Worm (Caenorhabditis elegans): ENCODE measurements around the gene chil-17.
A peak's percentile ranks its signal among the peaks of the same experiment; 100 is the strongest.

chil-17 gene

DNA sequence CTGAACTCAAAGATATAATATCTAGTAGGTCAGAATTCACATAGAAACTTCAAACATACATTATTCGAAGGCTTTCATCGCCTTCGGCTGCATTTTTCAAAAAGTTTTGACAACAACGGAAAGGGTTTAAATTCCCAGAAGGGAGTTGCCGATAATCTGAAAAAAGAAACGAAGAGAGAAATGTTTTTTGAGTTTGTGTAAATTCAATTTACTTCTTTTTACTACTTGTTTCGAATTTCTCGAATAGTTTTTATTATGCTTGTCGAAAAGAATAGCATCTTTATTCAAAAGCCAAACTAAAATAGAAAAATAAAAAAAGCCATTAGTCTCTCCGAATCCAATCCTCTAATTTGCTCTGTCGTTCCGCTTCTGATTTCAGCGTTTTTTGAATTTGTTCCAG is 8.8 kb downstream of the chil-17 start:
- TF ChIP-seq egl-27 (tag; optimal IDR thresholded peaks at IDR 0.05) (no peak), fkh-10 (GFP tag; optimal IDR thresholded peaks at IDR 0.05) (peak; percentile 75), nhr-43 (tag; optimal IDR thresholded peaks at IDR 0.05; ENCODE audit: poor library complexity, severe bottlenecking) (no peak), lin-15B (tag; optimal IDR thresholded peaks at IDR 0.05) (no peak), pha-4 (tag; optimal IDR thresholded peaks at IDR 0.05) (no peak), ceh-16 (tag; optimal IDR thresholded peaks at IDR 0.05) (no peak), elt-1 (tag; optimal IDR thresholded peaks at IDR 0.05) (no peak), snpc-4 (tag; optimal IDR thresholded peaks at IDR 0.05) (no peak)

DNA sequence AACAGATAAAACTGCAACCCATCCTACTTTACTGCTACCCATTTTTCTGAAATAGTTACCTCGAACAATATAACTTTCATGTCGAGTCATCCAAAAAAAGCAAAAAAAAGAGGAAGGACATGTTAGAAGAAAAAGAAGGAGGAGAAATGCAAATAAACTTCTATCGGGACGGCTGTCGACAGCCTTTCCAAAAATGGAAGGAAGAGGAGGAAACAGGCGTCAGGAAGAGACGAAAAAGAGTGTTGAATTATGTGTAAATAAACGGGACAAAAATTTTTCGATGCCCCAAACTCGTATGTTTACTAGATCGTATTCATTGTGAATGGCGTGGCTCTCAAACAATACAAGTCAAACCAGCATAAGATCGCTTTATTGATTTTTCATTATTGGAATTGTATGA is 12.3 kb downstream of the chil-17 start, which contains the start of gene M176.5:
TSS of gene M176.5 (minus strand) at position 101 of the 400 bp plus-strand sequence.
- TF ChIP-seq pha-4 (tag; optimal IDR thresholded peaks at IDR 0.05) (peak; percentile 78), ztf-4 (tag; optimal IDR thresholded peaks at IDR 0.05) (no peak), hmg-11 (tag; optimal IDR thresholded peaks at IDR 0.05) (peak; percentile 5)

- TF ChIP-seq mdl-1 (tag; optimal IDR thresholded peaks at IDR 0.05): no peak
- no peak for TF ChIP-seq skn-1 (tag; optimal IDR thresholded peaks at IDR 0.05)
Observed at ce11 chrII:9426076-9426475, 13.9 kb downstream of the chil-17 start, which contains the start of gene M176.10. M176.10 (minus strand) TSS chrII:9426176.

DNA sequence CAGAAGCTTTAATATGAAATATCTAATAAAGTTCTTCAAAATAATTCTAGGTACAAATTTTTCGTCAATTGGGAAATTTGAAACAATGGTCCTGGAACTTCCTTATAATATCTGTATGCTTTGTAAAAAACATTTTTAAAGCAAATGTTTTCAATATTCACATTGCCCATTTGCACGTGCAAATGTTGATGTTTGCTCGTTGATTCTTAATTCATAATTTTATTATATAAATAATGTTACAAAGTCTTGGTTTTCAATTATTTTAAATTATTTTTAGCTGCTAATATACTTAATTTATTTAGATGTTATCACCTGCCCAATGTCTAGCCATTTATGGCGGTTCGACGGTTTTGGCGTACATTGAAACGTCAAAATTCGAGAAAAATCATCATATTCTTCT is 18.0 kb downstream of the chil-17 start, which contains the start of gene M176.11:
TSS of gene M176.11 (plus strand) at position 301 of the 400 bp plus-strand sequence.
- TF ChIP-seq unc-62 (GFP tag; optimal IDR thresholded peaks at IDR 0.05): no peak
- no peak for TF ChIP-seq fkh-2 (tag; optimal IDR thresholded peaks at IDR 0.05)
- no peak for TF ChIP-seq jun-1 (tag; optimal IDR thresholded peaks at IDR 0.05)
- no peak for TF ChIP-seq nhr-12 (tag; optimal IDR thresholded peaks at IDR 0.05)
- no peak for TF ChIP-seq lin-39 (tag; optimal IDR thresholded peaks at IDR 0.05)
- TF ChIP-seq lsy-12 (tag; optimal IDR thresholded peaks at IDR 0.05): no peak

DNA sequence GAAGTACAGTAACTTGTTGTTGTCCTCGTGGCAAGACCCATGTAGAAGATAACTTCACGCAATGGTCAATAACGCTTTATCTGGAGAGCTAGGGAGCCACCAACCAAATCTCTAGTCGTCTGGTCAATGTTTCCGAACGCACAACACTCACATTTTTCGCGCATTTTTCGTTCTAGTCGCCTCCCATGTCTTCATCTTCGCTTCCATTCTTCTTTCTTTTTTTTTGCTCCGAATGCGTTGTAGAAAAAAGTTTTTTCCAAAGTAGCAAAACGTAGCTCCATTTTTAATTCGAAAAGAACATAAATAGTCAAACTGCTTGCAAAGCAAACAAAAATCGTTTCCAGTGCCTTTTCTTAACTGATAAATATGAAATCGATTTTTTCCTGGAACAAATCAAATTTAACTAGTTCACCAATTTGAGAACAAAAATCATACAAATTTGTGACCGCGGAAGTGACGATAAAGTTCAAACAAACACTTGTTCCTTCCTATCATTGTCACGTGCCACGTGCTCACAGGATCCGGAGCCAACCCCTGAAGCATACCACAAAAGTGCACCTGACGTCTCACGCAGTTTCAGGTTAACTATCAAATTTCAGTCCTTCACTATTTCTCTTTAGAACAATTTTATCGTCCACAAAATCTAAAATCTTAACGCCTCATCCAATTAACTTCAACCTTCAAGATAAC is 21.0 kb downstream of the chil-17 start:
- no peak for TF ChIP-seq elt-1 (tag; optimal IDR thresholded peaks at IDR 0.05)
- TF ChIP-seq R02D3.7 (tag; optimal IDR thresholded peaks at IDR 0.05): no peak
- peak; percentile 26 for TF ChIP-seq jun-1 (tag; optimal IDR thresholded peaks at IDR 0.05)
- TF ChIP-seq pha-4 (tag; optimal IDR thresholded peaks at IDR 0.05): peak; percentile 13
- peak; percentile 39 for TF ChIP-seq elt-2 (tag; optimal IDR thresholded peaks at IDR 0.05)
- peak; percentile 55 for TF ChIP-seq pqm-1 (tag; optimal IDR thresholded peaks at IDR 0.05)
- no peak for TF ChIP-seq lin-15B (tag; optimal IDR thresholded peaks at IDR 0.05)

DNA sequence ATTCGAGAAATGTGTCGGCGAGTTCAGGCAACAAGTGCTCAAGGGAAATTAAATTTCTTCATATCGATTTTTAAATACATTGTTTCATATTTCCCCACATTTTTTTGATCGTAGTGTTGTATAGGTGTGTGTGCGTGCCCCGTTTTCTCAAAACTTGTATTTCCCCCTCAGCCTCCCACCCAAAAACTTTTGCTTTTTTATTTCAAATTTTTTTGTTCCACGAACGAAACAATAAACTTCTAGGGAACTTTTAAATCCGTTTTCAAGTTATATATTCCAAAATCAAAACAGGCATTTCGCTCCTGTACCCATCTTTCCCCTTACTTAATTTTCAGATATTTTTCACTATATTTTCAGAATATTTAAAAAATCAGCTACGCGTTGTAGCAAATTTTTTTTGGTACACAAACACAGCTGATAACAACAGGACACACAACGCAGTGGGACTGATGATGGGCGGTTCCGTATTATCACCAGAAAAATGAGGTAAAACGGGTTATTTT is 21.8 kb downstream of the chil-17 start, which contains the start of the genes M176.4 and M176.16:
TSS of gene M176.4 (plus strand) at position 301 of the 503 bp plus-strand sequence.
TSS of gene M176.16 (plus strand) at position 453 of the 503 bp plus-strand sequence.
- TF ChIP-seq unc-62 (GFP tag; optimal IDR thresholded peaks at IDR 0.05) (no peak), pqm-1 (tag; optimal IDR thresholded peaks at IDR 0.05) (no peak), elt-2 (tag; optimal IDR thresholded peaks at IDR 0.05) (peak; percentile 38)

- no peak for TF ChIP-seq elt-1 (tag; optimal IDR thresholded peaks at IDR 0.05)
- peak; percentile 40 for TF ChIP-seq nhr-43 (tag; optimal IDR thresholded peaks at IDR 0.05; ENCODE audit: poor library complexity, severe bottlenecking)
- TF ChIP-seq lin-15B (tag; optimal IDR thresholded peaks at IDR 0.05): peak; percentile 55
- TF ChIP-seq lsy-12 (tag; optimal IDR thresholded peaks at IDR 0.05): no peak
- TF ChIP-seq nhr-23 (tag; optimal IDR thresholded peaks at IDR 0.05): peak; percentile 32
- no peak for TF ChIP-seq ceh-16 (tag; optimal IDR thresholded peaks at IDR 0.05)
- TF ChIP-seq nhr-77 (tag; optimal IDR thresholded peaks at IDR 0.05): no peak
- TF ChIP-seq ceh-82 (tag; optimal IDR thresholded peaks at IDR 0.05): no peak
- TF ChIP-seq skn-1 (tag; optimal IDR thresholded peaks at IDR 0.05): no peak
- no peak for TF ChIP-seq nhr-11 (tag; optimal IDR thresholded peaks at IDR 0.05)
- TF ChIP-seq ZK546.5 (tag; optimal IDR thresholded peaks at IDR 0.05): no peak
- no peak for TF ChIP-seq fkh-10 (GFP tag; optimal IDR thresholded peaks at IDR 0.05)
- TF ChIP-seq elt-2 (tag; optimal IDR thresholded peaks at IDR 0.05): peak; percentile 54
- TF ChIP-seq fos-1 (tag; optimal IDR thresholded peaks at IDR 0.05): no peak
- TF ChIP-seq daf-12 (tag; optimal IDR thresholded peaks at IDR 0.05): no peak
- no peak for TF ChIP-seq nhr-12 (tag; optimal IDR thresholded peaks at IDR 0.05)
- TF ChIP-seq lin-39 (tag; optimal IDR thresholded peaks at IDR 0.05): peak; percentile 55
- peak; percentile 75 for TF ChIP-seq pha-4 (tag; optimal IDR thresholded peaks at IDR 0.05)
- TF ChIP-seq snpc-4 (tag; optimal IDR thresholded peaks at IDR 0.05): peak; percentile 64
- no peak for TF ChIP-seq egl-5 (tag; optimal IDR thresholded peaks at IDR 0.05)
- peak; percentile 0 for TF ChIP-seq pqm-1 (tag; optimal IDR thresholded peaks at IDR 0.05)
Observed at ce11 chrII:9416381-9417276, 23.3 kb downstream of the chil-17 start, which contains the start of the genes gss-1 and chch-3. gss-1 (minus strand) TSS chrII:9416431. chch-3 (plus strand) TSS chrII:9417013.

Data from whole organism, L3 larva.